Fruit fly (Drosophila melanogaster) whole organism: ENCODE measurements around the gene Grx1.

Source experiments
- CG8478 ChIP-seq: fragments of >200 bp; optimal IDR thresholded peaks from 2 replicates; lab custom pipeline; 2018; ENCODE audit warnings: inconsistent platforms
- pan ChIP-seq: fragments of >200 bp; optimal IDR thresholded peaks from 2 replicates; lab custom pipeline; 2017
- psq ChIP-seq: fragments of >200 bp; optimal IDR thresholded peaks from 2 replicates; lab custom pipeline; 2017

dm6 chr3L:18820638-18821382, 48.2 kb upstream of the Grx1 start, which contains the start of the genes CG14073 and HipHop:
- TF ChIP-seq pan (no peak), psq (lab: Kevin White, UChicago) (no peak), CG8478 (no peak)
